Fruit fly (Drosophila melanogaster) Kc167 (cell line): ENCODE results near the gene CG31870.

Experiments used
- Myc ChIP-seq: fragments of >200 bp; optimal IDR thresholded peaks from 2 replicates; lab custom pipeline; 2017; ENCODE audit warnings: missing external identifiers
- Sin3A ChIP-seq: fragments of >200 bp; optimal IDR thresholded peaks from 2 replicates; lab custom pipeline; 2018; ENCODE audit warnings: missing external identifiers
- h ChIP-seq: fragments of >200 bp; optimal IDR thresholded peaks from 3 replicates; lab custom pipeline; 2018; ENCODE audit warnings: missing external identifiers
- insv ChIP-seq: fragments of >200 bp; optimal IDR thresholded peaks from 3 replicates; lab custom pipeline; 2018; ENCODE audit warnings: missing external identifiers
- psq ChIP-seq: fragments of >200 bp; optimal IDR thresholded peaks from 2 replicates; lab custom pipeline; 2017; ENCODE audit warnings: missing external identifiers
- ttk ChIP-seq: sonication (Bioruptor generic); optimal IDR thresholded peaks from 2 replicates; lab custom pipeline; 2017; ENCODE audit warnings: missing external identifiers

Gene CG31870

DNA sequence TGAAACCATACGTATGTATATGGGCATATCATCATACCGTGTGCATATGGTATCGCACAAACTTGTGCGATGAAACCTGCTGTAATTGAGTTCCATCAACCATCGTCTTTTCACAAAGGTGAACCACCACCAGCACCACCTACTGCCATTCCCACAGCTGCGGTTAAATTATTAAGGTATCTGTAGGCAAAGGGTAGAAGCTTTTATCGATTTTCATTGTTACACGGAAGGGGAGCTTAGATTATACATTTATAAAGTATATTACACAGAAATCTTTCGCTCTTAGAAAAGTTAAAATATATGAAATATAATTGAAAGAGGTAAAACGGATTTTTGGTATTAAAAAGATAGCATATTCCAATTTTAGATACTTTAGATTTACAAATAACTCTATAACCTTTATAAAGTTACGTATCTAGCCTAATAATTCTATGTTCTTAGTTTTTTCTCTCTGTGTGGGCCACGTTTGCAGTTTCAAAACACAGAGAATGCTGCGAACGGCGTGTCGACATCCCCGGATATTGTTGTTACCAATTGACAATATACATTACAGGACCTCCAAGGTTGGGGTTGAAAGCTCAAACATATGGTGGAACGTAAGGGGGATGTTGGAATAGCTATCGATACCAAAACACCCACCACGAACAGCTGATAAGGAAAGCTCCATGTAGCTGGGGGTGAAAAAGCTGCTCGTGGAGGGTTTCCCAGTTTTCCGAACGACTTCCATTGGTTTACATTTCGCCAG lies 29.4 kb upstream of the CG31870 start, which contains the start of gene CG6495:
Gene CG6495 (plus strand): TSS at position 695 of the 745 bp plus-strand sequence.
- TF ChIP-seq Sin3A (lab: Kevin White, UChicago) (no peak), insv (lab: Kevin White, UChicago) (no peak), ttk (lab: Kevin White, UChicago) (no peak), psq (no peak), h (lab: Kevin White, UChicago) (no peak), Myc (lab: Kevin White, UChicago) (no peak)

- TF ChIP-seq Sin3A (lab: Kevin White, UChicago) (no peak), psq (no peak), Myc (lab: Kevin White, UChicago) (no peak), h (lab: Kevin White, UChicago) (no peak), ttk (lab: Kevin White, UChicago) (no peak), insv (lab: Kevin White, UChicago) (no peak)
Measured at dm6 chr2L:10767597-10768188, 22.3 kb upstream of the CG31870 start, which contains the start of gene Ubc2. Gene Ubc2 (minus strand): TSS chr2L:10768006.

- TF ChIP-seq Sin3A (lab: Kevin White, UChicago), result no peak
Measured at dm6 chr2L:10769708-10770107, 20.3 kb upstream of the CG31870 start, which contains the start of gene CG6724. Gene CG6724 (minus strand): TSS chr2L:10769952.

DNA sequence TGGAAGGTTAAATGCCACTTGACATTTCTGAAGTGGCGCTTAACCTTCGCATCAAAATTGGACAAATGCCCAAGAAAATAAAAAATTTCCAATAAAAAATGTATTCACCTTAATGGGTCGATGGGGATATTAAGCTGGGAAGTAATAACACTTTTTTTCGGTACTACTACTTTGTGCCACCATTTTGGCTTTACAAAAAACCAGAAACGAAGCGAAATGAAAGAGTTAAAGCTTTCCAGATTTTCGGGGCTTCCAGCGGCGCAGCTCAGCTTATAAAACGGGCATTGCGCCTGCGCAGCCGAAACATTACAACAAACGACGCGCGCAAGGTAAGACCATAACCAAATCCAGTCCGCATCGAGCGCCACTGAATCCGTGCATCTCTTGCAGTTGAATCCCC lies 19.5 kb upstream of the CG31870 start, which contains the start of gene CG17127:
Gene CG17127 (plus strand): TSS at position 301 of the 400 bp plus-strand sequence.
- TF ChIP-seq insv (lab: Kevin White, UChicago) (no peak), h (lab: Kevin White, UChicago) (no peak), psq (no peak), ttk (lab: Kevin White, UChicago) (no peak), Myc (lab: Kevin White, UChicago) (no peak), Sin3A (lab: Kevin White, UChicago) (no peak)

DNA sequence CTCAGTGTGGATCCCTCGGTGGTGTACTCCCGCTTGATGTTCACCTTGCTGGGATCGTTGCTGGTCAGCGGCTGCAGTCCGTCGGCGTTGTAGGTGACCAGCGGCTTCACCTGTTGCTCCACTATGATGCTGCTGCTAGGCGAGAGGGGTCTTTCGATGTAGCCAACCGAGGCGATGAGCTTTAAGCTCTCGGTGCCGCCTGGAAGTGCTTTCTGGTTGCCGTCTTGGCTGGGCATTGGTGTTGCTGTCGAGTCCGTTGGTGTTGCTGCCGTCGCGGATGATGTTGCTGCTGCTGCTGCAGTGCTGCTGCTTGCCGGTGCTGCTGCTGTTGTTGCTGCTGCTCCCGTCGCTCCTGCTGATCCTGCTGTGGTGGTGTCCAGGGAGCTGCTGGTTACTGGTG lies 16.0 kb upstream of the CG31870 start:
- TF ChIP-seq insv (lab: Kevin White, UChicago), result no peak
- TF ChIP-seq ttk (lab: Kevin White, UChicago), result no peak
- no peak for TF ChIP-seq h (lab: Kevin White, UChicago)
- no peak for TF ChIP-seq Myc (lab: Kevin White, UChicago)

DNA sequence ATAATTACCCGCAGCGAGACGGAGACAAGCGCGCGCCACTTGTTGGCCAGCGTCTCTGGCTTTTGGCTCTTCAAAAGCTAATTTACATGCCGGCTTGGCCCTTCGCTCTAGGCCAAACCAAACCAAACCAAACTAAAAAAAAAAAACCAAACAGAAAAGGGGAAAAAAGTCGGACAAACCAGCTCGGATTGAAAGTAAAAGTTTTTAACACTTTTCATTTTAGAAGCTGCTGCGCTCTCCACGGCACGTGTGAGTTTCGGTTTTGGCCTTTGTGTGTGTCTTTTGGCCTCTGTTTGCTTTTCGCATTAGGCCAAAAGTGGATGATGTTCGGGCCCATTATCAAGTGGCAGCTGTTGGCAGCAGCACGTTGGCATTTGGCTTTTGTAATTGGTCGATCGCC lies 8.8 kb upstream of the CG31870 start:
- TF ChIP-seq Sin3A (lab: Kevin White, UChicago) (no peak), Myc (lab: Kevin White, UChicago) (no peak), h (lab: Kevin White, UChicago) (no peak), ttk (lab: Kevin White, UChicago) (no peak), insv (lab: Kevin White, UChicago) (no peak), psq (no peak)

DNA sequence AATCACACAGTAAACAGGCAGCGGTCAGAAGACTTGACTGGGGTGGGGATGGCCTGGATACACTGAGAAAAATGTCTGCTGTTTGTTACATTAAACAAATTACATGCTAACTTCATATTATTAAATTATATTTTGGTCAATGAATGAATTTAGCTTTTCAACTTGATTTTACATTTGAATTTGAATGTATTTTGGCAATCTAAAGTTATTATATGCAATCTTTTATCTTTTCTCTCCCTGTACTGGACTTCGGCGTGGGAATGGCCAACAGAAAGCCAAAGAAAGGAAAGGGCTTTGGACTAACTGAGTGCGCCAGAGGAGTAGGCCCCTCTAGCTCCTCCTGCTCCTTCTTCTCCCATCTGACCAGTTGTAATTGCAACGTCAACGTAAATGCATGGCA lies 1.3 kb downstream of the CG31870 start:
- TF ChIP-seq ttk (lab: Kevin White, UChicago) (no peak), psq (no peak), Sin3A (lab: Kevin White, UChicago) (no peak)

- TF ChIP-seq insv (lab: Kevin White, UChicago) (no peak), h (lab: Kevin White, UChicago) (no peak), Sin3A (lab: Kevin White, UChicago) (no peak), Myc (lab: Kevin White, UChicago) (no peak), ttk (lab: Kevin White, UChicago) (no peak), psq (no peak)
Measured at dm6 chr2L:10792072-10792471, 2.0 kb downstream of the CG31870 start.

DNA sequence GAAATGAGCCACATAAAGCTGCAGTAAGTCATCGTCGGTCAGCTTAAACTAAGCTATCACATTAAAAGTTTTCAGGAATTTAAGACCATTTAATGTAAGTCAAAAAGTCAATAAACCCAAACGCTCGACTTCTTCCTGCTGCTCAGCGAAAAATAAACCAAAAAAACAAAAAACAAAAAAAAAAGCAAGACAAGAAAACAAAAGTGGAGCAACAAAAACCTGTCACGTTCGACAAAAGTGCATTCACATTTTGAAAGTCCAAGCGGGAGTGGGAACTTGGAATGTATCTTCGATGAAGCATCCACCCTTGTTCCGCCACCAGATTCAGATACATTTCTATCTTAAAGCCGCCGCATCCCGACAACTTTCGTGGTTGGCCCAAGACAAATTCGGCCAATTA lies 4.0 kb downstream of the CG31870 start:
- TF ChIP-seq Myc (lab: Kevin White, UChicago) (no peak), psq (no peak), h (lab: Kevin White, UChicago) (no peak), ttk (lab: Kevin White, UChicago) (no peak), Sin3A (lab: Kevin White, UChicago) (no peak), insv (lab: Kevin White, UChicago) (no peak)

- TF ChIP-seq ttk (lab: Kevin White, UChicago) (no peak), insv (lab: Kevin White, UChicago) (no peak), psq (no peak), Myc (lab: Kevin White, UChicago) (no peak), h (lab: Kevin White, UChicago) (no peak), Sin3A (lab: Kevin White, UChicago) (no peak)
Measured at dm6 chr2L:10795731-10796130, 5.7 kb downstream of the CG31870 start.

- TF ChIP-seq h (lab: Kevin White, UChicago), result no peak
- no peak for TF ChIP-seq Sin3A (lab: Kevin White, UChicago)
- TF ChIP-seq insv (lab: Kevin White, UChicago), result no peak
- TF ChIP-seq psq, result no peak
- no peak for TF ChIP-seq ttk (lab: Kevin White, UChicago)
- no peak for TF ChIP-seq Myc (lab: Kevin White, UChicago)
Measured at dm6 chr2L:10800877-10801719, 11.1 kb downstream of the CG31870 start, which contains the start of gene CG31869. Gene CG31869 (minus strand): TSS chr2L:10801109.
